Worm (Caenorhabditis elegans) whole organism, young adult: Measurements from ENCODE around the gene C52E4.7.

Source experiments
- B0035.1 ChIP-seq: sonication (generic microtip); optimal IDR thresholded peaks from 2 replicates; lab custom pipeline; 2016; ENCODE audit warnings: missing genetic modification characterization, mild to moderate bottlenecking, missing compliant biosample characterization, missing genotype, missing genetic modification reagents
- B0336.3 ChIP-seq: fragments of 200-800 bp; sonication (Bioruptor generic); IDR thresholded peaks from 2 replicates; pipeline ENCODE4 v1.3.6; 2022; ENCODE audit warnings: missing genetic modification characterization, missing compliant biosample characterization
- F23B12.7 ChIP-seq: sonication (generic microtip); optimal IDR thresholded peaks from 2 replicates; lab custom pipeline; 2017; ENCODE audit warnings: missing genetic modification characterization, mild to moderate bottlenecking, missing compliant biosample characterization, antibody characterized with exemption, moderate library complexity; ENCODE audit not compliant: insufficient read depth
- F37B4.10 ChIP-seq: fragments of 200-800 bp; sonication (Bioruptor generic); IDR thresholded peaks from 2 replicates; pipeline ENCODE4 v1.3.6; 2022; ENCODE audit warnings: missing genetic modification characterization, missing compliant biosample characterization
- F52B5.7 ChIP-seq: sonication (generic microtip); optimal IDR thresholded peaks from 2 replicates; lab custom pipeline; 2016; ENCODE audit warnings: mild to moderate bottlenecking, missing genetic modification characterization, missing compliant biosample characterization
- K12H6.12 ChIP-seq: fragments of 200-800 bp; sonication (Bioruptor generic); optimal IDR thresholded peaks from 2 replicates; lab custom pipeline; 2018; ENCODE audit warnings: mild to moderate bottlenecking, missing genetic modification characterization, missing compliant biosample characterization
- Y53F4B.3 ChIP-seq: fragments of 200-800 bp; sonication (Bioruptor generic); IDR thresholded peaks from 2 replicates; pipeline ENCODE4 v1.3.6; 2022; ENCODE audit warnings: missing genetic modification reagents, missing genetic modification characterization, missing compliant biosample characterization
- Y56A3A.18 ChIP-seq: fragments of 200-800 bp; sonication (Bioruptor generic); IDR thresholded peaks from 2 replicates; pipeline ENCODE4 v1.3.6; 2022; ENCODE audit warnings: missing genetic modification reagents, missing genetic modification characterization, missing compliant biosample characterization
- Y67H2A.10 ChIP-seq: fragments of 200-800 bp; sonication (Bioruptor generic); conservative IDR thresholded peaks from 2 replicates; pipeline ENCODE4 v1.3.6; 2022; ENCODE audit warnings: missing genetic modification reagents, missing genetic modification characterization, missing compliant biosample characterization
- aptf-2 ChIP-seq: fragments of 200-800 bp; sonication (Bioruptor generic); conservative IDR thresholded peaks from 2 replicates; pipeline ENCODE4 v1.3.6; 2022; ENCODE audit warnings: missing genetic modification reagents, missing genetic modification characterization, missing compliant biosample characterization
- atf-7 ChIP-seq: sonication (generic microtip); optimal IDR thresholded peaks from 2 replicates; lab custom pipeline; 2017; ENCODE audit warnings: mild to moderate bottlenecking, missing genetic modification characterization, missing compliant biosample characterization
- bed-2 ChIP-seq: fragments of 200-800 bp; sonication (Bioruptor generic); IDR thresholded peaks from 2 replicates; pipeline ENCODE4 v1.3.6; 2022; ENCODE audit warnings: missing genetic modification reagents, missing genetic modification characterization, missing compliant biosample characterization
- ceh-27 ChIP-seq: fragments of 200-800 bp; sonication (Bioruptor generic); optimal IDR thresholded peaks from 2 replicates; lab custom pipeline; 2018; ENCODE audit warnings: mild to moderate bottlenecking, missing genetic modification characterization, moderate library complexity, missing compliant biosample characterization
- ceh-79 ChIP-seq: sonication (generic microtip); optimal IDR thresholded peaks from 2 replicates; lab custom pipeline; 2017; ENCODE audit warnings: mild to moderate bottlenecking, missing genetic modification characterization, missing compliant biosample characterization
- die-1 ChIP-seq: sonication (generic microtip); optimal IDR thresholded peaks from 2 replicates; lab custom pipeline; 2016; ENCODE audit warnings: missing genotype, mild to moderate bottlenecking, missing genetic modification characterization, missing compliant biosample characterization
- dox-1 ChIP-seq: fragments of 200-800 bp; sonication (Bioruptor generic); IDR thresholded peaks from 2 replicates; pipeline ENCODE4 v1.3.6; 2022; ENCODE audit warnings: missing genetic modification reagents, missing genetic modification characterization, missing compliant biosample characterization
- egl-18 ChIP-seq: fragments of 200-800 bp; sonication (Bioruptor generic); IDR thresholded peaks from 2 replicates; pipeline ENCODE4 v1.3.6; 2022; ENCODE audit warnings: missing genetic modification reagents, missing genetic modification characterization, missing compliant biosample characterization
- ets-4 ChIP-seq: fragments of 200-800 bp; sonication (Bioruptor generic); optimal IDR thresholded peaks from 2 replicates; lab custom pipeline; 2018; ENCODE audit warnings: mild to moderate bottlenecking, missing genetic modification characterization, missing compliant biosample characterization
- gei-17 ChIP-seq: fragments of 200-800 bp; sonication (Bioruptor generic); optimal IDR thresholded peaks from 2 replicates; lab custom pipeline; 2018; ENCODE audit warnings: mild to moderate bottlenecking, missing genetic modification characterization, missing compliant biosample characterization
- hlh-26 ChIP-seq: fragments of 200-800 bp; sonication (Bioruptor generic); conservative IDR thresholded peaks from 2 replicates; pipeline ENCODE4 v1.3.6; 2022; ENCODE audit warnings: missing genetic modification reagents, missing genetic modification characterization, missing compliant biosample characterization
- let-607 ChIP-seq, 2 experiments: fragments of 200-800 bp in 1 of 2; sonication (Bioruptor generic) in 1 of 2; sonication (generic microtip) in 1 of 2; optimal IDR thresholded peaks; 2 replicates each; lab custom pipeline; 2016 to 2018; ENCODE audit warnings: mild to moderate bottlenecking in 2 of 2, missing compliant biosample characterization in 2 of 2, missing genetic modification characterization in 2 of 2, moderate library complexity in 2 of 2, missing genotype in 1 of 2
- lin-26 ChIP-seq: fragments of 200-800 bp; sonication (Bioruptor generic); IDR thresholded peaks from 2 replicates; pipeline ENCODE4 v1.3.6; 2022; ENCODE audit warnings: missing genetic modification reagents, missing genetic modification characterization, missing compliant biosample characterization
- lin-40 ChIP-seq: sonication (generic microtip); optimal IDR thresholded peaks from 2 replicates; lab custom pipeline; 2016; ENCODE audit warnings: missing genetic modification characterization, mild to moderate bottlenecking, missing compliant biosample characterization, missing genotype, missing genetic modification reagents
- lsl-1 ChIP-seq: fragments of 200-800 bp; sonication (Bioruptor generic); optimal IDR thresholded peaks from 2 replicates; lab custom pipeline; 2018; ENCODE audit warnings: mild to moderate bottlenecking, missing genetic modification characterization, moderate library complexity, missing compliant biosample characterization
- lsy-27 ChIP-seq: sonication (generic microtip); optimal IDR thresholded peaks from 2 replicates; lab custom pipeline; 2017; ENCODE audit warnings: missing genetic modification characterization, mild to moderate bottlenecking, missing compliant biosample characterization, antibody characterized with exemption, missing genotype, borderline replicate concordance; ENCODE audit not compliant: insufficient read depth
- madf-10 ChIP-seq: sonication (generic microtip); optimal IDR thresholded peaks from 2 replicates; lab custom pipeline; 2016; ENCODE audit warnings: mild to moderate bottlenecking, missing genetic modification characterization, missing compliant biosample characterization
- madf-3 ChIP-seq: fragments of 200-800 bp; sonication (Bioruptor generic); IDR thresholded peaks from 2 replicates; pipeline ENCODE4 v1.3.6; 2022; ENCODE audit warnings: missing genetic modification reagents, missing genetic modification characterization, missing compliant biosample characterization
- madf-6 ChIP-seq: fragments of 200-800 bp; sonication (Bioruptor generic); IDR thresholded peaks from 2 replicates; pipeline ENCODE4 v1.3.6; 2022; ENCODE audit warnings: missing genetic modification reagents, missing genetic modification characterization, missing compliant biosample characterization
- mcd-1 ChIP-seq: fragments of 200-800 bp; sonication (Bioruptor generic); IDR thresholded peaks from 2 replicates; pipeline ENCODE4 v1.3.6; 2022; ENCODE audit warnings: missing genetic modification reagents, missing genetic modification characterization, missing compliant biosample characterization
- mes-4 ChIP-seq: sonication (generic microtip); optimal IDR thresholded peaks from 2 replicates; lab custom pipeline; 2016; ENCODE audit warnings: missing genotype, missing genetic modification characterization, missing compliant biosample characterization
- nfya-2 ChIP-seq: fragments of 200-800 bp; sonication (Bioruptor generic); IDR thresholded peaks from 2 replicates; pipeline ENCODE4 v1.3.6; 2022; ENCODE audit warnings: missing genetic modification reagents, missing genetic modification characterization, missing compliant biosample characterization
- nfyb-1 ChIP-seq: fragments of 200-800 bp; sonication (Bioruptor generic); IDR thresholded peaks from 2 replicates; pipeline ENCODE4 v1.3.6; 2022; ENCODE audit warnings: missing genetic modification reagents, missing genetic modification characterization, missing compliant biosample characterization
- nhr-120 ChIP-seq: fragments of 200-800 bp; sonication (Bioruptor generic); IDR thresholded peaks from 2 replicates; pipeline ENCODE4 v1.3.6; 2022; ENCODE audit warnings: missing genetic modification characterization, missing compliant biosample characterization
- nhr-179 ChIP-seq: sonication (generic microtip); optimal IDR thresholded peaks from 2 replicates; lab custom pipeline; 2016; ENCODE audit warnings: mild to moderate bottlenecking, missing genetic modification characterization, missing compliant biosample characterization
- nhr-90 ChIP-seq: sonication (generic microtip); optimal IDR thresholded peaks from 2 replicates; lab custom pipeline; 2016; ENCODE audit warnings: missing genotype, mild to moderate bottlenecking, missing genetic modification characterization, missing compliant biosample characterization
- rec-8 ChIP-seq, 2 experiments: sonication (generic microtip); optimal IDR thresholded peaks; 2 replicates each; lab custom pipeline; 2016; ENCODE audit warnings: mild to moderate bottlenecking in 2 of 2, missing genetic modification characterization in 2 of 2, missing genetic modification reagents in 2 of 2, missing genotype in 2 of 2, missing biosample characterization in 1 of 2, missing compliant biosample characterization in 1 of 2, moderate library complexity in 1 of 2
- repo-1 ChIP-seq: sonication (generic microtip); optimal IDR thresholded peaks from 2 replicates; lab custom pipeline; 2017; ENCODE audit warnings: mild to moderate bottlenecking, missing genetic modification characterization, missing compliant biosample characterization
- snpc-4 ChIP-seq, 5 experiments: fragments of 150-350 bp in 1 of 5; sonication (generic microtip) in 4 of 5; optimal IDR thresholded peaks; 2 replicates each; lab custom pipeline; 2014 to 2018; ENCODE audit warnings: missing genetic modification characterization in 5 of 5, missing biosample characterization in 3 of 5, antibody characterized with exemption in 2 of 5, mild to moderate bottlenecking in 2 of 5, missing compliant biosample characterization in 2 of 5, missing genotype in 2 of 5, moderate library complexity in 2 of 5, missing genetic modification reagents in 1 of 5
- sptf-2 ChIP-seq: fragments of 200-800 bp; sonication (Bioruptor generic); optimal IDR thresholded peaks from 2 replicates; lab custom pipeline; 2018; ENCODE audit warnings: mild to moderate bottlenecking, missing genetic modification characterization, missing compliant biosample characterization
- tbp1 ChIP-seq: fragments of 200-800 bp; sonication (Bioruptor generic); optimal IDR thresholded peaks from 2 replicates; lab custom pipeline; 2018; ENCODE audit warnings: mild to moderate bottlenecking, missing genetic modification characterization, missing compliant biosample characterization
- unc-62 ChIP-seq: fragments of 150-350 bp; optimal IDR thresholded peaks from 2 replicates; lab custom pipeline; 2014; ENCODE audit warnings: missing biosample characterization, missing genetic modification reagents, missing genetic modification characterization
- ztf-22 ChIP-seq: fragments of 200-800 bp; sonication (Bioruptor generic); optimal IDR thresholded peaks from 2 replicates; lab custom pipeline; 2018; ENCODE audit warnings: mild to moderate bottlenecking, missing genetic modification characterization, moderate library complexity, missing compliant biosample characterization
- ztf-25 ChIP-seq: fragments of 200-800 bp; sonication (Bioruptor generic); IDR thresholded peaks from 2 replicates; pipeline ENCODE4 v1.3.6; 2022; ENCODE audit warnings: missing genetic modification reagents, missing genetic modification characterization, missing compliant biosample characterization
- ztf-3 ChIP-seq: fragments of 200-800 bp; sonication (Bioruptor generic); optimal IDR thresholded peaks from 2 replicates; lab custom pipeline; 2018; ENCODE audit warnings: mild to moderate bottlenecking, missing genetic modification characterization, missing compliant biosample characterization
- ztf-6 ChIP-seq: fragments of 200-800 bp; sonication (Bioruptor generic); IDR thresholded peaks from 2 replicates; pipeline ENCODE4 v1.3.6; 2022; ENCODE audit warnings: missing genetic modification reagents, missing genetic modification characterization, missing compliant biosample characterization

The C52E4.7 gene

DNA sequence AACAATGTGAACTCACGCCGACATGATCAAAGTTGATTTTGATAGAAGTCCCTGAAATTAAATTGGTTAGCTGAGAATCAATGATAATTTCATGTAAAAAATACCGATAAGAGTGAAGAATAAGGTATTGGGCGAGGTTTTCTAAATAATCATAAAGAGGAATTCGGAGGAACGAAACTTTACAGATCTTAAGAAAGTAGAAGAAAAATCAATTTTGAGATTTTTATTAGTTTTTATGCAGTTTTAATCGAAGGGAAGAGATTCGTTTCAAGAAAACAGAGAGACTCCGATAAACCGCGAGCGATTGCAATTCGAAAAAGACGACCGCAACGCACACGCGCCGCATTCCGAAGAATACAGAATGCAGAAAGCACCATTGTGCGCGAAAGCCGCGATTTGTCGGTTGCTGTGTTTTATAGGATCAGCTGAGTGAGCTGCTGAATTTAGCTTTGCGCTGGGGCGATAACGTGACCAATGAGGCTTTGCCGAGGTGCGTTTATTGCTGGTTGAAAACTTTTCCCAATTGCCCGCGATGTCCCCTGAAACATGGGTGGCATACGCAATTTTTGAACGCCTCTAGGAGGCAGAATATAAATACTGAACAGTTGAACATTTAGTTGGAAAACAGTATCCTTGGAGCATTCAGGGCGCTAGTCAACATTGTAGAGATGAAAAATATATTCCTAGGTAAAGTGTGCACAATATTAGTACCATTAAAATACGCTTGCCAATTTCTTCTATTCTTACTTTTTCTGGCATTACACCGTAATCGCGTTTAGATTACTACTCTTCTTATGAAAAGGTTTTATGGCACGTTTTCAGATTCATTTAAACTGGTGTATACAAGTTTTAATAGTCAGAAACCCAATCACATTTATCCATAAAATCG, 14.2 kb upstream of the C52E4.7 start, which contains the start of gene snr-4 (continued):
- TF ChIP-seq lin-26: peak; percentile 73
- no peak for TF ChIP-seq nhr-179 (tag; lab: Kevin White, UChicago)
- peak; percentile 26 for TF ChIP-seq ets-4 (GFP tag; lab: Kevin White, UChicago)
- no peak for TF ChIP-seq unc-62
- peak; percentile 60 for TF ChIP-seq die-1 (tag; lab: Kevin White, UChicago)
- TF ChIP-seq lsl-1 (GFP tag; lab: Kevin White, UChicago): peak; percentile 81
- TF ChIP-seq F23B12.7: peak; percentile 68
- no peak for TF ChIP-seq ceh-79 (tag; lab: Kevin White, UChicago)
- no peak for TF ChIP-seq nhr-120 (GFP tag; lab: Robert Waterston, UW)
- peak; percentile 97 for TF ChIP-seq B0336.3 (GFP tag; lab: Robert Waterston, UW)
- peak; percentile 88 for TF ChIP-seq Y56A3A.18
- TF ChIP-seq F52B5.7 (tag; lab: Kevin White, UChicago): peak; percentile 78
- peak; percentile 99 for TF ChIP-seq snpc-4 (GFP tag; optimal IDR thresholded peaks at IDR 0.05; lab: Kevin White, UChicago)
- TF ChIP-seq snpc-4 (tag; optimal IDR thresholded peaks at IDR 0.05; lab: Kevin White, UChicago): peak; percentile 99 to 100 (median 99)
- TF ChIP-seq tbp1 (GFP tag; lab: Kevin White, UChicago): peak; percentile 81
- peak; percentile 48; the same call in 1 of the 2 replicates for TF ChIP-seq ztf-6 (GFP tag; lab: Robert Waterston, UW)
- TF ChIP-seq repo-1: peak; percentile 93
- peak; percentile 93 for TF ChIP-seq mcd-1
- no peak for TF ChIP-seq ztf-25 (GFP tag; lab: Robert Waterston, UW)
- TF ChIP-seq atf-7 (tag; lab: Kevin White, UChicago): peak; percentile 81
- peak; percentile 93 for TF ChIP-seq lin-40 (tag; lab: Kevin White, UChicago)
- peak; percentile 72 for TF ChIP-seq B0035.1 (tag; lab: Kevin White, UChicago)
- TF ChIP-seq lsy-27 (tag; lab: Kevin White, UChicago): peak; percentile 74
- 0 out of 2 replicates have a peak, but pooled peaks have one; percentile 58 for TF ChIP-seq F37B4.10 (GFP tag; lab: Robert Waterston, UW)
- peak; percentile 61 for TF ChIP-seq nhr-90 (tag; lab: Kevin White, UChicago)
- TF ChIP-seq K12H6.12 (tag; lab: Kevin White, UChicago): peak; percentile 88
- peak; percentile 78 for TF ChIP-seq aptf-2 (GFP tag; lab: Robert Waterston, UW)
- TF ChIP-seq egl-18 (GFP tag; lab: Robert Waterston, UW): peak; percentile 76; the same call in 1 of the 2 replicates
- TF ChIP-seq mes-4 (tag; lab: Kevin White, UChicago): peak; percentile 88
- peak in 1 of 2 experiments; percentile 37 for TF ChIP-seq rec-8 (tag; optimal IDR thresholded peaks at IDR 0.05; lab: Kevin White, UChicago)
- peak; percentile 79; the same call in 1 of the 2 replicates for TF ChIP-seq bed-2 (GFP tag; lab: Robert Waterston, UW)
- peak; percentile 88 for TF ChIP-seq madf-6 (GFP tag; lab: Robert Waterston, UW)
- TF ChIP-seq madf-10 (tag; lab: Kevin White, UChicago): peak; percentile 56
- TF ChIP-seq let-607 (tag; optimal IDR thresholded peaks at IDR 0.05; lab: Kevin White, UChicago): peak; percentile 63 to 68
- TF ChIP-seq Y67H2A.10: peak; percentile 60
- TF ChIP-seq hlh-26: no peak
- peak; percentile 97 for TF ChIP-seq nfyb-1
- peak; percentile 100 for TF ChIP-seq madf-3 (GFP tag; lab: Robert Waterston, UW)
- TF ChIP-seq gei-17 (GFP tag; lab: Kevin White, UChicago): peak; percentile 72
- peak; percentile 49; the same call in 1 of the 2 replicates for TF ChIP-seq nfya-2 (GFP tag; lab: Robert Waterston, UW)
- TF ChIP-seq sptf-2 (GFP tag; lab: Kevin White, UChicago): no peak
- TF ChIP-seq ceh-27 (GFP tag; lab: Kevin White, UChicago): peak; percentile 76
- peak; percentile 10 for TF ChIP-seq ztf-3 (GFP tag; lab: Kevin White, UChicago)
- no peak for TF ChIP-seq ztf-22 (GFP tag; lab: Kevin White, UChicago)
- TF ChIP-seq dox-1 (GFP tag; lab: Robert Waterston, UW): peak; percentile 98
- TF ChIP-seq Y53F4B.3: peak; percentile 76
